Worm (Caenorhabditis elegans): ENCODE measurements around the gene pgp-14.

pgp-14 gene

DNA sequence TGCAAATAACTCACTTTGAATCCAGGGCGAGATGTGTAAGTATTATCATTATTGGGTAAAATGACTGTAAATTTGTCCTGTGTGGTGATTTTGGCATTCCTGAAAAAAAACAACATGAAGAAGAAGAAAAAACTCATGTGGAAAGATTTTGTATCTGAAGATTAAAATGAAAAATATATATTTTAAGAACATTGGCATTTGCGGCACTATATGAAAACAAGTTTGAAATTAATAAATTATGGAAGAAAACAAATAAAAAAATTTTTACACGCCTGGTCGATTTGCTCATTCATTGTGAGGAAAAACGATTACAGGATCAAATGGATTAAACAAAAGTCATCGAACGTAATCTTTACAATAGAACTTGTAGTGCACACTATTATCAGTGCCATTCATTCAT lies 20.3 kb upstream of the pgp-14 start, which contains the start of gene ilc-17.1:
TSS of gene ilc-17.1 (minus strand) at position 101 of the 400 bp plus-strand sequence.
- TF ChIP-seq nhr-71 (tag; optimal IDR thresholded peaks at IDR 0.05) (no peak), nhr-85 (tag) (no peak), unc-62 (GFP tag; optimal IDR thresholded peaks at IDR 0.05) (no peak), ztf-4 (tag; optimal IDR thresholded peaks at IDR 0.05) (no peak), C34B4.2 (tag; optimal IDR thresholded peaks at IDR 0.05) (no peak), fkh-10 (GFP tag; optimal IDR thresholded peaks at IDR 0.05) (no peak), unc-30 (tag; optimal IDR thresholded peaks at IDR 0.05) (no peak), egl-27 (tag; optimal IDR thresholded peaks at IDR 0.05) (no peak), fkh-4 (tag; optimal IDR thresholded peaks at IDR 0.05; ENCODE audit: borderline replicate concordance) (no peak), nhr-19 (GFP tag; conservative IDR thresholded peaks at IDR 0.05) (no peak), ces-1 (GFP tag; optimal IDR thresholded peaks at IDR 0.05) (no peak), efl-3 (GFP tag; optimal IDR thresholded peaks at IDR 0.05) (no peak), snpc-4 (tag; optimal IDR thresholded peaks at IDR 0.05) (no peak), hlh-4 (tag; optimal IDR thresholded peaks at IDR 0.05) (no peak), pqm-1 (tag; optimal IDR thresholded peaks at IDR 0.05) (no peak), snu-23 (GFP tag; optimal IDR thresholded peaks at IDR 0.05) (no peak)

DNA sequence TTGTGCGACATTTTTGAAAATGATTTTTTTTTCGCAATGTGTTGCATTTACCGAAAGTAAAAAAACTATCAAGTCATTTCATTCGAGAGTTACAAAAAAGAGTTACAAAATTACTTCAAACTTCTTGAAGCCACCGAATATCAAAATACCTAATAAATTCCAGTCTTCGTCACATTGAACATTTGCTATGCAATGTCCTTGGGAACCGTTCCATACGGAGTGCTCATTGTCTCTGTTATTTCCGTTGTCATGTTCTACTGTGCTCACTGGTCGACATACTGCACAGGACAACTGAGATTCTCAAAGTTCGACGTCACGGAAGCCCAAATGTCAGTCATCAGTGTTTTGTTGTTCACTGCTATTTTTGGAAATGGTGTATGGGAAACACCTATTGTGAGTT lies 14.6 kb upstream of the pgp-14 start:
- TF ChIP-seq nhr-28 (tag; optimal IDR thresholded peaks at IDR 0.05) (no peak), ztf-4 (tag; optimal IDR thresholded peaks at IDR 0.05) (no peak), dpl-1 (GFP tag; optimal IDR thresholded peaks at IDR 0.05) (no peak), zip-4 (GFP tag; optimal IDR thresholded peaks at IDR 0.05) (no peak), dsc-1 (tag; optimal IDR thresholded peaks at IDR 0.05) (no peak), alr-1 (tag; optimal IDR thresholded peaks at IDR 0.05; ENCODE audit: borderline replicate concordance) (no peak), lir-3 (tag; optimal IDR thresholded peaks at IDR 0.05; ENCODE audit: poor library complexity) (no peak), skn-1 (tag; optimal IDR thresholded peaks at IDR 0.05) (no peak), rnt-1 (tag; optimal IDR thresholded peaks at IDR 0.05) (no peak), lin-15B (tag; optimal IDR thresholded peaks at IDR 0.05) (no peak), C16A3.4 (tag; optimal IDR thresholded peaks at IDR 0.05) (no peak), tlp-1 (tag; optimal IDR thresholded peaks at IDR 0.05) (no peak), ama-1 (optimal IDR thresholded peaks at IDR 0.05) (no peak), mep-1 (tag; optimal IDR thresholded peaks at IDR 0.05) (no peak), irx-1 (tag; optimal IDR thresholded peaks at IDR 0.05) (no peak), nhr-20 (tag; optimal IDR thresholded peaks at IDR 0.05) (no peak)

DNA sequence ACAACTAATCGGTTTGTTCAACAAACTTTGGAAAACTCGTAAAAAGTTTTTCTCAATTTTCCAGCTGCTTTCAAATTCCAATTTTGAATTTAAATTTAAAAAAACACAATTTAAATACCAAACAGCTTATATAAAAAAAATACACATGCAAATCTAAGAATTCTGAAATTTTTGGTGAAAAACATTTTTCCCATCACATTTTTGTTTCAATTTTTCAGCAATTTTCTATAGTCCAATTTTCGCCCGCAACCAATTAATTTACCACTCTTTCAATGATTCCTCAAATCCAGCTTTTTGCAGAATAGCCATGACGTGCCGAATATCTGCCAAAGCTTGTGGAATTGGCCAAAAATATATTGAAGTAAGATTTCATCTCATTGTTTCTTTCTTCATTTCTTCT lies 12.4 kb upstream of the pgp-14 start, which contains the start of gene cept-1:
TSS of gene cept-1 (plus strand) at position 301 of the 400 bp plus-strand sequence.
- TF ChIP-seq nhr-237 (tag; optimal IDR thresholded peaks at IDR 0.05) (no peak), snpc-4 (tag; optimal IDR thresholded peaks at IDR 0.05) (no peak), xbp-1 (tag; optimal IDR thresholded peaks at IDR 0.05) (no peak), unc-86 (tag; optimal IDR thresholded peaks at IDR 0.05) (no peak), fos-1 (tag; optimal IDR thresholded peaks at IDR 0.05) (no peak), fkh-4 (tag; optimal IDR thresholded peaks at IDR 0.05; ENCODE audit: borderline replicate concordance) (no peak), nhr-12 (tag; optimal IDR thresholded peaks at IDR 0.05) (no peak), mab-9 (GFP tag; IDR thresholded peaks at IDR 0.05) (no peak), mdl-1 (tag; optimal IDR thresholded peaks at IDR 0.05) (no peak), jun-1 (tag; optimal IDR thresholded peaks at IDR 0.05) (no peak), pqm-1 (tag; optimal IDR thresholded peaks at IDR 0.05) (no peak), grh-1 (GFP tag; IDR thresholded peaks at IDR 0.05) (no peak), fkh-10 (GFP tag; optimal IDR thresholded peaks at IDR 0.05) (no peak), aly-2 (tag; optimal IDR thresholded peaks at IDR 0.05) (no peak), snu-23 (GFP tag; optimal IDR thresholded peaks at IDR 0.05) (no peak), lin-13 (GFP tag; optimal IDR thresholded peaks at IDR 0.05) (no peak), lin-35 (GFP tag; optimal IDR thresholded peaks at IDR 0.05) (no peak), alr-1 (tag; optimal IDR thresholded peaks at IDR 0.05; ENCODE audit: borderline replicate concordance) (no peak)
